Fruit fly (Drosophila melanogaster) whole organism, embryonic: Measurements from ENCODE around the gene CG31798.

Experiments used
- Abd-B ChIP-seq: fragments of 200-800 bp; sonication (Bioruptor generic); optimal IDR thresholded peaks from 2 replicates; lab custom pipeline; 2018; ENCODE audit warnings: missing biosample characterization, mild to moderate bottlenecking, missing genetic modification characterization, moderate library complexity
- B-H2 ChIP-seq: fragments of 200-800 bp; sonication (Bioruptor generic); optimal IDR thresholded peaks from 2 replicates; lab custom pipeline; 2018; ENCODE audit warnings: missing biosample characterization, mild to moderate bottlenecking, missing genetic modification characterization
- CG12299 ChIP-seq: fragments of 200-800 bp; sonication (Bioruptor generic); optimal IDR thresholded peaks from 2 replicates; lab custom pipeline; 2018; ENCODE audit warnings: missing biosample characterization, mild to moderate bottlenecking, missing genetic modification characterization
- CG12942 ChIP-seq: fragments of 200-800 bp; sonication (Bioruptor generic); optimal IDR thresholded peaks from 3 replicates; lab custom pipeline; 2016; ENCODE audit warnings: missing biosample characterization, missing genetic modification characterization
- CG14050 ChIP-seq: fragments of 200-800 bp; sonication (Bioruptor generic); IDR thresholded peaks from 3 replicates; pipeline ENCODE4 v1.3.6; 2022; ENCODE audit warnings: missing biosample characterization, missing genetic modification characterization
- CG1603 ChIP-seq: fragments of 200-800 bp; sonication (Bioruptor generic); optimal IDR thresholded peaks from 2 replicates; lab custom pipeline; 2019; ENCODE audit warnings: missing biosample characterization, mild to moderate bottlenecking, missing genetic modification characterization, moderate library complexity
- CG16815 ChIP-seq: fragments of 200-800 bp; sonication (Bioruptor generic); optimal IDR thresholded peaks from 3 replicates; lab custom pipeline; 2017; ENCODE audit warnings: missing biosample characterization, mild to moderate bottlenecking, missing genetic modification characterization
- CG16863 ChIP-seq: fragments of 200-800 bp; sonication (Bioruptor generic); optimal IDR thresholded peaks from 3 replicates; lab custom pipeline; 2016; ENCODE audit warnings: missing biosample characterization, missing genetic modification characterization
- CG2199 ChIP-seq: fragments of 200-800 bp; sonication (Bioruptor generic); IDR thresholded peaks from 3 replicates; pipeline ENCODE4 v1.3.6; 2022; ENCODE audit warnings: missing biosample characterization, missing genetic modification characterization
- CG2678 ChIP-seq: fragments of 200-800 bp; sonication (Bioruptor generic); optimal IDR thresholded peaks from 3 replicates; lab custom pipeline; 2019; ENCODE audit warnings: missing biosample characterization, mild to moderate bottlenecking, missing genetic modification characterization, moderate library complexity
- CG32772 ChIP-seq: fragments of 200-800 bp; sonication (Bioruptor generic); IDR thresholded peaks from 2 replicates; pipeline ENCODE4 v1.3.6; 2022; ENCODE audit warnings: missing biosample characterization, missing genetic modification characterization
- CG3407 ChIP-seq: fragments of 200-800 bp; sonication (Bioruptor generic); optimal IDR thresholded peaks from 2 replicates; lab custom pipeline; 2018; ENCODE audit warnings: missing biosample characterization, mild to moderate bottlenecking, missing genetic modification characterization
- CG34376 ChIP-seq: fragments of 200-800 bp; sonication (Bioruptor generic); optimal IDR thresholded peaks from 2 replicates; lab custom pipeline; 2018; ENCODE audit warnings: missing biosample characterization, mild to moderate bottlenecking, missing genetic modification characterization
- CG4360 ChIP-seq: fragments of 200-800 bp; sonication (Bioruptor generic); IDR thresholded peaks from 2 replicates; pipeline ENCODE4 v1.3.6; 2022; ENCODE audit warnings: missing biosample characterization, missing genetic modification characterization
- CG5180 ChIP-seq: fragments of 200-800 bp; sonication (Bioruptor generic); optimal IDR thresholded peaks from 3 replicates; lab custom pipeline; 2017; ENCODE audit warnings: missing biosample characterization, missing genetic modification characterization, mild to moderate bottlenecking, moderate library complexity, missing genetic modification reagents
- CG6654 ChIP-seq: fragments of 200-800 bp; sonication (Bioruptor generic); optimal IDR thresholded peaks from 2 replicates; lab custom pipeline; 2017; ENCODE audit warnings: missing biosample characterization, mild to moderate bottlenecking, missing genetic modification characterization
- CG6683 ChIP-seq: fragments of 200-800 bp; sonication (Bioruptor generic); optimal IDR thresholded peaks from 2 replicates; lab custom pipeline; 2017; ENCODE audit warnings: missing biosample characterization, mild to moderate bottlenecking, missing genetic modification characterization, missing genetic modification reagents
- CG7556 ChIP-seq: fragments of 200-800 bp; sonication (Bioruptor generic); optimal IDR thresholded peaks from 2 replicates; lab custom pipeline; 2017; ENCODE audit warnings: missing biosample characterization, mild to moderate bottlenecking, missing genetic modification characterization
- CG7786 ChIP-seq: fragments of 200-800 bp; sonication (Bioruptor generic); optimal IDR thresholded peaks from 2 replicates; lab custom pipeline; 2016; ENCODE audit warnings: missing biosample characterization, missing genetic modification characterization
- CG8924 ChIP-seq: fragments of 200-800 bp; optimal IDR thresholded peaks from 3 replicates; lab custom pipeline; 2019; ENCODE audit warnings: missing biosample characterization, mild to moderate bottlenecking, missing genetic modification characterization, moderate library complexity
- CG9215 ChIP-seq: fragments of 200-800 bp; sonication (Bioruptor generic); IDR thresholded peaks from 2 replicates; pipeline ENCODE4 v1.3.6; 2022; ENCODE audit warnings: missing biosample characterization, missing genetic modification characterization
- Deaf1 ChIP-seq: fragments of 200-800 bp; optimal IDR thresholded peaks from 3 replicates; lab custom pipeline; 2019; ENCODE audit warnings: missing biosample characterization, mild to moderate bottlenecking, missing genetic modification characterization, moderate library complexity
- ERR ChIP-seq: fragments of 200-800 bp; sonication (Bioruptor generic); optimal IDR thresholded peaks from 2 replicates; lab custom pipeline; 2016; ENCODE audit warnings: missing biosample characterization, missing genetic modification characterization
- Jarid2 ChIP-seq: fragments of 200-800 bp; sonication (Bioruptor generic); optimal IDR thresholded peaks from 3 replicates; lab custom pipeline; 2017; ENCODE audit warnings: mild to moderate bottlenecking, missing biosample characterization, missing genetic modification reagents, missing genetic modification characterization
- NC2β ChIP-seq: fragments of 200-800 bp; sonication (Bioruptor generic); optimal IDR thresholded peaks from 2 replicates; lab custom pipeline; 2016; ENCODE audit warnings: missing biosample characterization, missing genetic modification characterization
- NFAT ChIP-seq: fragments of 200-800 bp; sonication (Bioruptor generic); IDR thresholded peaks from 2 replicates; pipeline ENCODE4 v1.3.6; 2022; ENCODE audit warnings: missing biosample characterization, missing genetic modification characterization
- ac ChIP-seq: fragments of 200-800 bp; sonication (Bioruptor generic); optimal IDR thresholded peaks from 3 replicates; lab custom pipeline; 2017; ENCODE audit warnings: missing biosample characterization, mild to moderate bottlenecking, missing genetic modification characterization
- amos ChIP-seq: fragments of 200-800 bp; sonication (Bioruptor generic); IDR thresholded peaks from 2 replicates; pipeline ENCODE4 v1.3.6; 2022; ENCODE audit warnings: missing biosample characterization, missing genetic modification characterization; ENCODE audit not compliant: partially characterized antibody
- ato ChIP-seq: fragments of 200-800 bp; sonication (Bioruptor generic); IDR thresholded peaks from 2 replicates; pipeline ENCODE4 v1.3.6; 2022; ENCODE audit warnings: missing biosample characterization, missing genetic modification characterization; ENCODE audit not compliant: partially characterized antibody
- bbx ChIP-seq: fragments of 200-800 bp; sonication (Bioruptor generic); IDR thresholded peaks from 2 replicates; pipeline ENCODE4 v1.3.6; 2022; ENCODE audit warnings: missing biosample characterization, missing genetic modification characterization; ENCODE audit not compliant: partially characterized antibody
- crp ChIP-seq, 2 experiments: fragments of 200-800 bp; sonication (Bioruptor generic); optimal IDR thresholded peaks; 2 replicates in 1 of 2; 3 replicates in 1 of 2; lab custom pipeline; 2017; ENCODE audit warnings: missing biosample characterization in 2 of 2, missing genetic modification characterization in 2 of 2, mild to moderate bottlenecking in 1 of 2, moderate library complexity in 1 of 2
- dmrt99B ChIP-seq: fragments of 200-800 bp; sonication (Bioruptor generic); optimal IDR thresholded peaks from 2 replicates; lab custom pipeline; 2018; ENCODE audit warnings: missing biosample characterization, mild to moderate bottlenecking, missing genetic modification characterization, moderate library complexity
- emc ChIP-seq: fragments of 200-800 bp; sonication (Bioruptor generic); optimal IDR thresholded peaks from 2 replicates; lab custom pipeline; 2016; ENCODE audit warnings: missing biosample characterization, missing genetic modification characterization
- grau ChIP-seq: fragments of 200-800 bp; optimal IDR thresholded peaks from 3 replicates; lab custom pipeline; 2019; ENCODE audit warnings: missing biosample characterization, mild to moderate bottlenecking, missing genetic modification characterization, moderate library complexity
- gt ChIP-seq: fragments of 200-800 bp; sonication (Bioruptor generic); IDR thresholded peaks from 2 replicates; pipeline ENCODE4 v1.3.6; 2022; ENCODE audit warnings: missing biosample characterization, missing genetic modification characterization
- odd ChIP-seq: fragments of 200-800 bp; sonication (Bioruptor generic); optimal IDR thresholded peaks from 2 replicates; lab custom pipeline; 2017; ENCODE audit warnings: missing biosample characterization, mild to moderate bottlenecking, missing genetic modification characterization
- phol ChIP-seq: fragments of 200-800 bp; sonication (Bioruptor generic); optimal IDR thresholded peaks from 3 replicates; lab custom pipeline; 2018; ENCODE audit warnings: missing biosample characterization, mild to moderate bottlenecking, missing genetic modification characterization, moderate library complexity
- pros ChIP-seq: fragments of 200-800 bp; sonication (Bioruptor generic); optimal IDR thresholded peaks from 3 replicates; lab custom pipeline; 2019; ENCODE audit warnings: missing biosample characterization, mild to moderate bottlenecking, missing genetic modification characterization, moderate library complexity
- ranshi ChIP-seq: fragments of 200-800 bp; sonication (Bioruptor generic); IDR thresholded peaks from 2 replicates; pipeline ENCODE4 v1.3.6; 2022; ENCODE audit warnings: missing biosample characterization, missing genetic modification characterization
- sc ChIP-seq, 3 experiments: fragments of >200 bp in 2 of 3; fragments of 200-800 bp in 1 of 3; sonication (Bioruptor generic) in 1 of 3; optimal IDR thresholded peaks; 2 replicates in 2 of 3; 3 replicates in 1 of 3; lab custom pipeline; 2017; ENCODE audit warnings: mild to moderate bottlenecking in 1 of 3, missing biosample characterization in 1 of 3, missing genetic modification characterization in 1 of 3, missing genetic modification reagents in 1 of 3
- sima ChIP-seq: fragments of 200-800 bp; sonication (Bioruptor generic); optimal IDR thresholded peaks from 2 replicates; lab custom pipeline; 2016; ENCODE audit warnings: missing biosample characterization, missing genetic modification characterization
- sna ChIP-seq: fragments of 200-800 bp; sonication (Bioruptor generic); IDR thresholded peaks from 2 replicates; pipeline ENCODE4 v1.3.6; 2022; ENCODE audit warnings: missing biosample characterization, missing genetic modification characterization; ENCODE audit not compliant: partially characterized antibody
- sob ChIP-seq: fragments of 200-800 bp; sonication (Bioruptor generic); IDR thresholded peaks from 2 replicates; pipeline ENCODE4 v1.3.6; 2022; ENCODE audit warnings: missing biosample characterization, missing genetic modification characterization
- usp ChIP-seq: fragments of >200 bp; optimal IDR thresholded peaks from 2 replicates; lab custom pipeline; 2017; ENCODE audit warnings: missing biosample characterization, missing genetic modification characterization
- wek ChIP-seq: fragments of 200-800 bp; sonication (Bioruptor generic); optimal IDR thresholded peaks from 3 replicates; lab custom pipeline; 2018; ENCODE audit warnings: missing biosample characterization, mild to moderate bottlenecking, missing genetic modification characterization, moderate library complexity
- yki ChIP-seq: fragments of >200 bp; optimal IDR thresholded peaks from 3 replicates; lab custom pipeline; 2018
- zen2 ChIP-seq: fragments of 200-800 bp; sonication (Bioruptor generic); IDR thresholded peaks from 3 replicates; pipeline ENCODE4 v1.3.6; 2022; ENCODE audit warnings: missing biosample characterization, missing genetic modification characterization; ENCODE audit not compliant: partially characterized antibody

The CG31798 gene

DNA sequence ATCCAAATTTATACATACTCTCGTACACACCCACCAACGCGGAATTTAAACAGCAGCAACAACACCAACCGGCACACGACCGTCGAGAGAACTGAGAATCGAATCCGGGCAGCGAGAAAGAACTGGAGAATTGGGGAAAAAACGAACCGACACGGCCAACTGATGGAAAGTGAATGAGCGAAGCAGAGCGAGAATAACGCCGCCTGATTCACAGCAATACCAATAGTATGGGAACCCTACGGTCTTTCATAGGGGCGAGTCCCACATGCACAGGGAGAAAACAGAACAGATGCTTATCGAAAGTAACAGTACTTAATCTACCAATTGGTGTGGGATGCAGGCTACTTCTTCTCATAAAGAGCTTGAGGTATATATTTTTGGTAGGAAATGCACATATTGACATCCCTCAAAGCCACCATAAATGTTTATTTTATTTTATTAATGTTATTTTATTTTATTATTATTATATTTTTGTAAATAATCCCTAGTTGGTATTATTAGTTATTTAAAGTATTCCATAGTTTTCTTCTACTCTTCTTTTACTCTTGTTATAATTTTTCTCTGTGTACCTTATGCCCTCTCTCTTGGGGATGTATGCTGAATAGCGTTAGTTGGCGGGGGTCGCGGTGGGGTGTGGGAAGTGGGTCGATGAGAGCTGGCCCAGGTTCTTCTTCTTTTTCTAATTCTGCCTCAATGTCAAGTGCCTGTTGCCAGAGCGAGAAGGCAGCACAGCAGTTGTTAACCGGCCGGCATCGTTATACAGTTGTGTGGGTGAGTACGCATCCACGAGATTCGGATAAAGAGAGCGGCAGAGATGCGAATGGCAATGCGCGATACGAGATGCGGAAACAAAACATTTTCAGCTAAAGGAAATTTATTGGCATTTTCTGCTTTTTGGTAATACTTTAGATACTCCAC is 4.6 kb downstream of the CG31798 start, which contains the start of gene CG17544 (continued):
- TF ChIP-seq emc (GFP tag; lab: Kevin White, UChicago), result no peak
- TF ChIP-seq sima, result no peak
- TF ChIP-seq Jarid2 (GFP tag; lab: Kevin White, UChicago), result peak; percentile 64
- TF ChIP-seq CG7786 (GFP tag; lab: Kevin White, UChicago), result peak; percentile 31
- TF ChIP-seq bbx (GFP tag; lab: Robert Waterston, UW), result peak; percentile 54
- peak; percentile 76 for TF ChIP-seq odd (GFP tag; lab: Kevin White, UChicago)
- peak; percentile 70 for TF ChIP-seq Deaf1
- peak; percentile 73 for TF ChIP-seq CG12299 (tag; lab: Kevin White, UChicago)
- TF ChIP-seq CG12942 (GFP tag; lab: Kevin White, UChicago), result peak; percentile 46
- TF ChIP-seq sna, result no peak
- peak; percentile 92 for TF ChIP-seq CG8924 (tag; lab: Kevin White, UChicago)
- TF ChIP-seq crp (GFP tag; optimal IDR thresholded peaks at IDR 0.05; lab: Kevin White, UChicago), result peak in 1 of 2 experiments; percentile 34
- TF ChIP-seq CG6683, result peak; percentile 78
- peak; percentile 9 for TF ChIP-seq ac (GFP tag; lab: Kevin White, UChicago)
- no peak for TF ChIP-seq sc (optimal IDR thresholded peaks at IDR 0.05; lab: Kevin White, UChicago)
- TF ChIP-seq sc (GFP tag; optimal IDR thresholded peaks at IDR 0.05; lab: Kevin White, UChicago), result peak; percentile 78
- TF ChIP-seq dmrt99B, result peak; percentile 86
- no peak for TF ChIP-seq ato (GFP tag; lab: Robert Waterston, UW)
- TF ChIP-seq gt (GFP tag; lab: Robert Waterston, UW), result no peak
- TF ChIP-seq CG2199 (GFP tag; lab: Robert Waterston, UW), result peak; percentile 85; the same call in 2 of the 3 replicates
- TF ChIP-seq ranshi, result peak; percentile 47; the same call in 1 of the 2 replicates
- TF ChIP-seq CG14050, result no peak; the same call in 2 of the 3 replicates
- peak; percentile 70 for TF ChIP-seq CG9215
- TF ChIP-seq yki (lab: Kevin White, UChicago), result no peak
- peak; percentile 95 for TF ChIP-seq CG7556 (GFP tag; lab: Kevin White, UChicago)
- peak; percentile 36 for TF ChIP-seq CG3407 (GFP tag; lab: Kevin White, UChicago)
- no peak for TF ChIP-seq zen2 (GFP tag; lab: Robert Waterston, UW)
- peak; percentile 52 for TF ChIP-seq B-H2 (GFP tag; lab: Kevin White, UChicago)
- TF ChIP-seq CG5180 (GFP tag; lab: Kevin White, UChicago), result peak; percentile 30
- no peak for TF ChIP-seq usp (GFP tag; lab: Kevin White, UChicago)
- TF ChIP-seq grau (tag; lab: Kevin White, UChicago), result peak; percentile 87
- TF ChIP-seq sob (GFP tag; lab: Robert Waterston, UW), result peak; percentile 56; the same call in 1 of the 2 replicates
- peak; percentile 37; the same call in 1 of the 2 replicates for TF ChIP-seq CG32772 (GFP tag; lab: Robert Waterston, UW)
- no peak for TF ChIP-seq CG16863 (GFP tag; lab: Kevin White, UChicago)
- TF ChIP-seq Abd-B (GFP tag; lab: Kevin White, UChicago), result peak; percentile 70
- peak; percentile 83 for TF ChIP-seq phol (tag; lab: Kevin White, UChicago)
- TF ChIP-seq NFAT (GFP tag; lab: Robert Waterston, UW), result peak; percentile 70
- peak; percentile 30; the same call in 1 of the 2 replicates for TF ChIP-seq CG4360 (GFP tag; lab: Robert Waterston, UW)
- TF ChIP-seq wek (GFP tag; lab: Kevin White, UChicago), result no peak
- TF ChIP-seq NC2β (GFP tag; lab: Kevin White, UChicago), result no peak
- TF ChIP-seq CG1603 (tag; lab: Kevin White, UChicago), result peak; percentile 13
- TF ChIP-seq CG2678 (tag; lab: Kevin White, UChicago), result peak; percentile 93
- peak; percentile 80 for TF ChIP-seq CG16815
- peak; percentile 54 for TF ChIP-seq pros
- peak; percentile 42; the same call in 1 of the 2 replicates for TF ChIP-seq amos (GFP tag; lab: Robert Waterston, UW)
- TF ChIP-seq CG6654 (GFP tag; lab: Kevin White, UChicago), result peak; percentile 66
- TF ChIP-seq ERR, result peak; percentile 40
- peak; percentile 31 for TF ChIP-seq CG34376
